Fruit fly (Drosophila melanogaster): ENCODE data around the gene CG13807.
A peak's percentile ranks its signal among the peaks of the same experiment; 100 is the strongest.

CG13807 gene

DNA sequence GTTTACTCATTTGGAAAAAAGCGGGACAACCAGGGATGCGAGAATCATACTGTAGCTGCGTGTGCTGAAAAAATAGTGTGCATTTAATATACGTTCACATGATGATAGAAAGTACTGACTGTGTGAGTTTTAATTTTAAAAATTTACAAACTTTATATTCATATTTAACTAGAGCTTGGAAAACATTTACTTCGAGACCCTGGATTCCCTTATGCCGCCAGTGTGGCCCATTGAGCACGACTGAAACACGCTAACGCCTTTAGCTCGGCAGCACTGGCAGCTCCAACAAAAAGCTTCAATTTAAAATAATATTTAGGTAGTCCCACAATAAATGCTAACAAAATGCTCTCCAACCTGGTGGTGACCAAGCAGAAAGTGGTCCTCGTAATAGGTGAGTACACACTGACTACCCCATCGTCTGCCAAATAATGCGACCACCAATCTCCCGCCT lies 5.3 kb upstream of the CG13807 start, which contains the start of the genes CG1275 and Elp5 (continued):
- TF ChIP-seq CG18619 (GFP tag; optimal IDR thresholded peaks at IDR 0.05) (peak; percentile 97), Bgb (GFP tag; IDR thresholded peaks at IDR 0.05; ENCODE audit: partially characterized antibody) (peak; percentile 33; the same call in 1 of the 2 replicates), CG11696 (GFP tag; IDR thresholded peaks at IDR 0.05) (peak; percentile 98), H15 (GFP tag; IDR thresholded peaks at IDR 0.05) (peak; percentile 99), stc (GFP tag; IDR thresholded peaks at IDR 0.05) (peak; percentile 99), CG12659 (GFP tag; optimal IDR thresholded peaks at IDR 0.05) (peak; percentile 99), klu (GFP tag; IDR thresholded peaks at IDR 0.05) (peak; percentile 99), CG1832 (GFP tag; optimal IDR thresholded peaks at IDR 0.05) (no peak), Abd-B (GFP tag; optimal IDR thresholded peaks at IDR 0.05) (peak; percentile 98), CG7786 (GFP tag; optimal IDR thresholded peaks at IDR 0.05) (peak; percentile 97), CG17186 (GFP tag; optimal IDR thresholded peaks at IDR 0.05) (peak; percentile 82), sna (GFP tag; IDR thresholded peaks at IDR 0.05; ENCODE audit: partially characterized antibody) (0 out of 2 replicates have a peak, but pooled peaks have one; percentile 30), CG9876 (GFP tag; optimal IDR thresholded peaks at IDR 0.05) (peak; percentile 88), CG17829 (tag; optimal IDR thresholded peaks at IDR 0.05) (peak; percentile 98), prd (optimal IDR thresholded peaks at IDR 0.05) (no peak), prd (GFP tag; IDR thresholded peaks at IDR 0.05) (peak; percentile 100), zfh1 (GFP tag; IDR thresholded peaks at IDR 0.05) (peak; percentile 100), CG33557 (GFP tag; optimal IDR thresholded peaks at IDR 0.05) (peak; percentile 94), gce (GFP tag; IDR thresholded peaks at IDR 0.05) (peak; percentile 99), CG17802 (tag; optimal IDR thresholded peaks at IDR 0.05) (peak; percentile 91), CG10431 (GFP tag; optimal IDR thresholded peaks at IDR 0.05) (peak; percentile 95), CG16779 (GFP tag; IDR thresholded peaks at IDR 0.05) (peak; percentile 99), CG10209 (GFP tag; optimal IDR thresholded peaks at IDR 0.05) (peak; percentile 98), BEAF-32 (GFP tag; optimal IDR thresholded peaks at IDR 0.05) (peak; percentile 45), CG17568 (GFP tag; optimal IDR thresholded peaks at IDR 0.05) (no peak), CG7556 (GFP tag; optimal IDR thresholded peaks at IDR 0.05) (peak; percentile 96), Side (GFP tag; optimal IDR thresholded peaks at IDR 0.05) (peak; percentile 96), NfI (GFP tag; optimal IDR thresholded peaks at IDR 0.05) (peak; percentile 99), Rx (GFP tag; IDR thresholded peaks at IDR 0.05) (peak; percentile 99), CG10654 (GFP tag; optimal IDR thresholded peaks at IDR 0.05) (peak; percentile 93), CG9817 (tag; optimal IDR thresholded peaks at IDR 0.05) (peak; percentile 99), sim (GFP tag; IDR thresholded peaks at IDR 0.05) (peak; percentile 99), sd (tag; optimal IDR thresholded peaks at IDR 0.05) (peak; percentile 93), CG11560 (tag; IDR thresholded peaks at IDR 0.05) (peak; percentile 95), CG2129 (GFP tag; IDR thresholded peaks at IDR 0.05; ENCODE audit: partially characterized antibody) (no peak), nerfin-2 (GFP tag; IDR thresholded peaks at IDR 0.05; ENCODE audit: partially characterized antibody) (0 out of 2 replicates have a peak, but pooled peaks have one; percentile 26), crc (GFP tag; optimal IDR thresholded peaks at IDR 0.05) (peak; percentile 93), repo (GFP tag; optimal IDR thresholded peaks at IDR 0.05) (peak; percentile 91), CG3281 (GFP tag; optimal IDR thresholded peaks at IDR 0.05) (peak; percentile 96), CG10959 (GFP tag; IDR thresholded peaks at IDR 0.05) (peak; percentile 99), CG6683 (GFP tag; optimal IDR thresholded peaks at IDR 0.05) (peak; percentile 90), Sox100B (GFP tag; optimal IDR thresholded peaks at IDR 0.05) (peak; percentile 91), Deaf1 (tag; optimal IDR thresholded peaks at IDR 0.05) (peak; percentile 81), nmo (GFP tag; optimal IDR thresholded peaks at IDR 0.05) (peak; percentile 98), D19A (tag; optimal IDR thresholded peaks at IDR 0.05) (peak; percentile 90), slbo (GFP tag; IDR thresholded peaks at IDR 0.05) (peak; percentile 100), crp (GFP tag; optimal IDR thresholded peaks at IDR 0.05) (peak in 1 of 2 experiments; percentile 71), CG12236 (GFP tag; optimal IDR thresholded peaks at IDR 0.05) (peak; percentile 90), ewg (GFP tag; optimal IDR thresholded peaks at IDR 0.05) (peak; percentile 95), bowl (GFP tag; IDR thresholded peaks at IDR 0.05) (peak; percentile 98)

Data from whole organism, embryonic.